Worm (Caenorhabditis elegans) whole organism, L1 larva: ENCODE measurements around the gene B0393.4.

Experiments used
- fkh-10 ChIP-seq: sonication (generic microtip); optimal IDR thresholded peaks from 2 replicates; lab custom pipeline; 2017; ENCODE audit warnings: missing biosample characterization, missing genetic modification reagents, missing genetic modification characterization
- unc-130 ChIP-seq: fragments of 150-350 bp; optimal IDR thresholded peaks from 2 replicates; lab custom pipeline; 2017; ENCODE audit warnings: missing biosample characterization, missing genetic modification characterization, inconsistent platforms

- TF ChIP-seq fkh-10 (GFP tag; lab: Kevin White, UChicago) (no peak), unc-130 (tag; lab: Kevin White, UChicago) (no peak)
Observed at ce11 chrIII:4740820-4741219, 22.6 kb downstream of the B0393.4 start.
